Comparison of ENCODE assay signal across 6 fruit fly cellular contexts in the genomic region with DNA sequence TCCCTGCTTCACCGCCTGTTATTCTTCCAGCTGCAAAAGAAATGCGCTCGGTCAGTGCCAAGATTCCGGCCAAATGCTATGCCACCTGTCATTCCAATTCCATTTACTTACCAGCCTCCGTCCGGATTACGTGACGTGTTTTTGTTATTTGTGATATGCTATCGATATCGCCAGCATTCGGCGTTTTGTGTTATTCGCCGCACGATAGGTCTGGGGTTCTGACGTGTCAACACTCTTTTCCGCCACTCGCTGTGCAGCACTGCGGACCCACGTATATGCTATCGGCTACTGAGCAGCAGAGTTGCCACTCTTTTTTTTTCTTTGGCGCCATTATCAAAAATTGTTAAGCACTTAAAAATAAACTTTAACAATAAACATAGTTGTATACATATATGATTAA.
TF ChIP-seq lines count a peak whose summit lies in the region.

A gene (minus strand): TSS at position 221 of the 400 bp plus-strand sequence.

- peak; percentile 32 to 39 for TF ChIP-seq CTCF in S2 (optimal IDR thresholded peaks at IDR 0.05; lab: Kevin White, UChicago)
- TF ChIP-seq CTCF in whole organism, embryonic (GFP tag; optimal IDR thresholded peaks at IDR 0.05; lab: Kevin White, UChicago) = no peak

TF ChIP-seq in whole organism, adult, 20 proteins besides CTCF, POLR2A, EP300 and RAD21 (continues in another document):
- TF ChIP-seq Crg-1 (GFP tag; optimal IDR thresholded peaks at IDR 0.05; lab: Kevin White, UChicago) = peak; percentile 88
- peak; percentile 41 for TF ChIP-seq cic (GFP tag; optimal IDR thresholded peaks at IDR 0.05; lab: Kevin White, UChicago)
- no peak for TF ChIP-seq kay (GFP tag; lab: Kevin White, UChicago; ENCODE audit: borderline replicate concordance)
- peak; percentile 16 for TF ChIP-seq tj (GFP tag; optimal IDR thresholded peaks at IDR 0.05; lab: Kevin White, UChicago)
- TF ChIP-seq CG1620 (GFP tag; optimal IDR thresholded peaks at IDR 0.05; lab: Kevin White, UChicago) = peak; percentile 88
- peak; percentile 81 for TF ChIP-seq CG7101 (tag; optimal IDR thresholded peaks at IDR 0.05; lab: Kevin White, UChicago)
- TF ChIP-seq Mnt (GFP tag; optimal IDR thresholded peaks at IDR 0.05; lab: Kevin White, UChicago) = peak; percentile 85
- TF ChIP-seq cnc (optimal IDR thresholded peaks at IDR 0.05; lab: Kevin White, UChicago) = no peak
- TF ChIP-seq bab1 (GFP tag; optimal IDR thresholded peaks at IDR 0.05; lab: Kevin White, UChicago) = peak; percentile 81
- TF ChIP-seq toe (GFP tag; optimal IDR thresholded peaks at IDR 0.05; lab: Kevin White, UChicago) = peak; percentile 28
- TF ChIP-seq CG7045 (GFP tag; optimal IDR thresholded peaks at IDR 0.05; lab: Kevin White, UChicago) = no peak
- peak; percentile 24 for TF ChIP-seq CG11617 (GFP tag; optimal IDR thresholded peaks at IDR 0.05; lab: Kevin White, UChicago)
- TF ChIP-seq CG12768 (GFP tag; optimal IDR thresholded peaks at IDR 0.05; lab: Kevin White, UChicago) = no peak
- no peak for TF ChIP-seq CG33017 (tag; optimal IDR thresholded peaks at IDR 0.05; lab: Kevin White, UChicago)
- TF ChIP-seq CG5204 (GFP tag; optimal IDR thresholded peaks at IDR 0.05; lab: Kevin White, UChicago) = no peak
- TF ChIP-seq Hr96 (GFP tag; optimal IDR thresholded peaks at IDR 0.05; lab: Kevin White, UChicago) = no peak
- TF ChIP-seq pad (GFP tag; optimal IDR thresholded peaks at IDR 0.05; lab: Kevin White, UChicago) = peak; percentile 73

TF ChIP-seq in whole organism, embryonic, 481 proteins besides CTCF, POLR2A, EP300 and RAD21 (continues in another document):
- TF ChIP-seq CG7963 (GFP tag; IDR thresholded peaks at IDR 0.05; lab: Robert Waterston, UW; ENCODE audit: partially characterized antibody) (peak; percentile 74), dimm (GFP tag; IDR thresholded peaks at IDR 0.05; lab: Robert Waterston, UW) (no peak), prd (optimal IDR thresholded peaks at IDR 0.05; lab: Kevin White, UChicago) (no peak), prd (GFP tag; IDR thresholded peaks at IDR 0.05; lab: Robert Waterston, UW) (peak; percentile 5; the same call in 1 of the 3 replicates), hb (GFP tag; IDR thresholded peaks at IDR 0.05; lab: Robert Waterston, UW; ENCODE audit: partially characterized antibody) (peak; percentile 75), dysf (GFP tag; IDR thresholded peaks at IDR 0.05; lab: Robert Waterston, UW) (peak; percentile 37; the same call in 2 of the 3 replicates), Hmr (GFP tag; optimal IDR thresholded peaks at IDR 0.05; lab: Kevin White, UChicago) (peak; percentile 50), CG1832 (GFP tag; optimal IDR thresholded peaks at IDR 0.05; lab: Kevin White, UChicago) (no peak), ftz-f1 (GFP tag; optimal IDR thresholded peaks at IDR 0.05; lab: Kevin White, UChicago) (peak; percentile 9), CHES-1-like (GFP tag; optimal IDR thresholded peaks at IDR 0.05; lab: Kevin White, UChicago) (peak; percentile 52), ab (GFP tag; optimal IDR thresholded peaks at IDR 0.05; lab: Kevin White, UChicago) (no peak), Oaz (GFP tag; IDR thresholded peaks at IDR 0.05; lab: Robert Waterston, UW) (no peak), CG15073 (GFP tag; optimal IDR thresholded peaks at IDR 0.05; lab: Kevin White, UChicago) (no peak), CG14860 (GFP tag; IDR thresholded peaks at IDR 0.05; lab: Robert Waterston, UW; ENCODE audit: partially characterized antibody) (peak; percentile 74), CG1647 (GFP tag; optimal IDR thresholded peaks at IDR 0.05; lab: Kevin White, UChicago) (peak; percentile 22), CG2678 (tag; optimal IDR thresholded peaks at IDR 0.05; lab: Kevin White, UChicago) (peak; percentile 20)

TF ChIP-seq in whole organism, prepupa, 60 proteins besides CTCF, POLR2A, EP300 and RAD21 (continues in another document):
- TF ChIP-seq Smox (GFP tag; optimal IDR thresholded peaks at IDR 0.05; lab: Kevin White, UChicago) = no peak
- TF ChIP-seq CG7368 (GFP tag; optimal IDR thresholded peaks at IDR 0.05; lab: Kevin White, UChicago) = no peak
- no peak for TF ChIP-seq ss (GFP tag; optimal IDR thresholded peaks at IDR 0.05; lab: Kevin White, UChicago)
- no peak for TF ChIP-seq pdm3 (GFP tag; optimal IDR thresholded peaks at IDR 0.05; lab: Kevin White, UChicago)
- peak; percentile 72 for TF ChIP-seq svp (GFP tag; lab: Kevin White, UChicago)
- TF ChIP-seq salr (GFP tag; optimal IDR thresholded peaks at IDR 0.05; lab: Kevin White, UChicago) = no peak
- no peak for TF ChIP-seq CG32006 (GFP tag; optimal IDR thresholded peaks at IDR 0.05; lab: Kevin White, UChicago)
- peak; percentile 49 for TF ChIP-seq lz (GFP tag; optimal IDR thresholded peaks at IDR 0.05; lab: Kevin White, UChicago)
- peak; percentile 14 for TF ChIP-seq topi (GFP tag; optimal IDR thresholded peaks at IDR 0.05; lab: Kevin White, UChicago)
- no peak for TF ChIP-seq CG4318 (GFP tag; optimal IDR thresholded peaks at IDR 0.05; lab: Kevin White, UChicago)
- TF ChIP-seq CG6276 (GFP tag; optimal IDR thresholded peaks at IDR 0.05; lab: Kevin White, UChicago) = no peak
- TF ChIP-seq esn (GFP tag; optimal IDR thresholded peaks at IDR 0.05; lab: Kevin White, UChicago) = peak; percentile 40
- no peak for TF ChIP-seq dac (GFP tag; optimal IDR thresholded peaks at IDR 0.05; lab: Kevin White, UChicago)
- no peak for TF ChIP-seq Gug (GFP tag; IDR thresholded peaks at IDR 0.05; lab: Robert Waterston, UW)
- TF ChIP-seq CG34406 (GFP tag; optimal IDR thresholded peaks at IDR 0.05; lab: Kevin White, UChicago) = no peak
- peak; percentile 65 for TF ChIP-seq fkh (GFP tag; optimal IDR thresholded peaks at IDR 0.05; lab: Kevin White, UChicago)
- TF ChIP-seq CG6808 (GFP tag; optimal IDR thresholded peaks at IDR 0.05; lab: Kevin White, UChicago) = no peak
- no peak for TF ChIP-seq CG11294 (GFP tag; IDR thresholded peaks at IDR 0.05; lab: Robert Waterston, UW)
- peak; percentile 98 for TF ChIP-seq CG1621 (tag; optimal IDR thresholded peaks at IDR 0.05; lab: Kevin White, UChicago)
- no peak for TF ChIP-seq fd85E (GFP tag; optimal IDR thresholded peaks at IDR 0.05; lab: Kevin White, UChicago)

TF ChIP-seq in whole organism, pupa, 21 proteins besides CTCF, POLR2A, EP300 and RAD21:
- peak; percentile 33 for TF ChIP-seq Snoo (tag; optimal IDR thresholded peaks at IDR 0.05; lab: Kevin White, UChicago)
- peak; percentile 43; the same call in 2 of the 3 replicates for TF ChIP-seq CG4496 (GFP tag; IDR thresholded peaks at IDR 0.05; lab: Robert Waterston, UW)
- peak; percentile 18; the same call in 1 of the 3 replicates for TF ChIP-seq fd96Ca (GFP tag; IDR thresholded peaks at IDR 0.05; lab: Robert Waterston, UW)
- TF ChIP-seq CG15710 (tag; optimal IDR thresholded peaks at IDR 0.05; lab: Kevin White, UChicago) = peak; percentile 13
- TF ChIP-seq Ets98B (GFP tag; IDR thresholded peaks at IDR 0.05; lab: Robert Waterston, UW) = peak; percentile 39; the same call in 1 of the 2 replicates
- TF ChIP-seq Pif1B (GFP tag; optimal IDR thresholded peaks at IDR 0.05; lab: Kevin White, UChicago) = no peak
- TF ChIP-seq CG32121 (GFP tag; IDR thresholded peaks at IDR 0.05; lab: Robert Waterston, UW) = no peak; the same call in 1 of the 2 replicates
TF ChIP-seq in whole organism, pupa: peak in this region for 5.

TF ChIP-seq in whole organism, wandering third instar larva, 38 proteins besides CTCF, POLR2A, EP300 and RAD21 (continues in another document):
- TF ChIP-seq Dif (GFP tag; optimal IDR thresholded peaks at IDR 0.05; lab: Kevin White, UChicago; ENCODE audit: partially characterized antibody) (no peak), HLH106 (tag; optimal IDR thresholded peaks at IDR 0.05; lab: Kevin White, UChicago) (peak; percentile 36), N (GFP tag; optimal IDR thresholded peaks at IDR 0.05; lab: Kevin White, UChicago) (no peak), Jra (GFP tag; optimal IDR thresholded peaks at IDR 0.05; lab: Kevin White, UChicago) (peak; percentile 55), Hnf4 (GFP tag; optimal IDR thresholded peaks at IDR 0.05; lab: Kevin White, UChicago) (peak; percentile 86), CG9705 (GFP tag; optimal IDR thresholded peaks at IDR 0.05; lab: Kevin White, UChicago) (no peak), usp (GFP tag; optimal IDR thresholded peaks at IDR 0.05; lab: Kevin White, UChicago) (no peak), pan (optimal IDR thresholded peaks at IDR 0.05; lab: Kevin White, UChicago) (no peak), Sp1 (GFP tag; optimal IDR thresholded peaks at IDR 0.05; lab: Kevin White, UChicago) (peak; percentile 33), fru (GFP tag; optimal IDR thresholded peaks at IDR 0.05; lab: Kevin White, UChicago) (peak; percentile 36), CrebA (GFP tag; optimal IDR thresholded peaks at IDR 0.05; lab: Kevin White, UChicago; ENCODE audit: borderline replicate concordance) (no peak), Vsx2 (GFP tag; optimal IDR thresholded peaks at IDR 0.05; lab: Kevin White, UChicago; ENCODE audit: partially characterized antibody) (no peak), Dfd (GFP tag; optimal IDR thresholded peaks at IDR 0.05; lab: Kevin White, UChicago) (no peak), Rel (GFP tag; optimal IDR thresholded peaks at IDR 0.05; lab: Kevin White, UChicago) (no peak), Rel (tag; optimal IDR thresholded peaks at IDR 0.05; lab: Kevin White, UChicago) (peak; percentile 54), woc (GFP tag; optimal IDR thresholded peaks at IDR 0.05; lab: Kevin White, UChicago) (no peak), dmrt93B (GFP tag; optimal IDR thresholded peaks at IDR 0.05; lab: Kevin White, UChicago) (peak; percentile 29), dl (GFP tag; optimal IDR thresholded peaks at IDR 0.05; lab: Kevin White, UChicago; ENCODE audit: insufficient read depth in 1 of 2, partially characterized antibody in 2 of 2) (no peak), rgr (GFP tag; optimal IDR thresholded peaks at IDR 0.05; lab: Kevin White, UChicago) (peak; percentile 75), sv (GFP tag; optimal IDR thresholded peaks at IDR 0.05; lab: Kevin White, UChicago) (peak; percentile 24), lola (GFP tag; optimal IDR thresholded peaks at IDR 0.05; lab: Kevin White, UChicago) (no peak), jim (GFP tag; optimal IDR thresholded peaks at IDR 0.05; lab: Kevin White, UChicago) (no peak), tai (GFP tag; optimal IDR thresholded peaks at IDR 0.05; lab: Kevin White, UChicago) (no peak), h (GFP tag; optimal IDR thresholded peaks at IDR 0.05; lab: Kevin White, UChicago) (peak; percentile 73), GATAd (GFP tag; optimal IDR thresholded peaks at IDR 0.05; lab: Kevin White, UChicago) (no peak), br (GFP tag; optimal IDR thresholded peaks at IDR 0.05; lab: Kevin White, UChicago) (peak; percentile 53), psq (GFP tag; optimal IDR thresholded peaks at IDR 0.05; lab: Kevin White, UChicago) (peak; percentile 50), dsf (GFP tag; optimal IDR thresholded peaks at IDR 0.05; lab: Kevin White, UChicago; ENCODE audit: borderline replicate concordance) (no peak), Mio (GFP tag; optimal IDR thresholded peaks at IDR 0.05; lab: Kevin White, UChicago) (no peak), Myc (optimal IDR thresholded peaks at IDR 0.05; lab: Kevin White, UChicago) (peak; percentile 21), brk (GFP tag; optimal IDR thresholded peaks at IDR 0.05; lab: Kevin White, UChicago) (no peak)
